Fruit fly (Drosophila melanogaster) whole organism, embryonic: ENCODE results near the gene Prdm13.

Experiments
- ATbp ChIP-seq: fragments of 200-800 bp; sonication (Bioruptor generic); optimal IDR thresholded peaks from 2 replicates; lab custom pipeline; 2017; ENCODE audit warnings: missing biosample characterization, mild to moderate bottlenecking, missing genetic modification characterization, missing genetic modification reagents
- Aef1 ChIP-seq: fragments of 200-800 bp; sonication (Bioruptor generic); IDR thresholded peaks from 3 replicates; pipeline ENCODE4 v1.3.6; 2022; ENCODE audit warnings: missing biosample characterization, missing genetic modification characterization
- B-H1 ChIP-seq: fragments of 200-800 bp; sonication (Bioruptor generic); IDR thresholded peaks from 3 replicates; pipeline ENCODE4 v1.3.6; 2022; ENCODE audit warnings: missing biosample characterization, missing genetic modification characterization
- Blimp-1 ChIP-seq: fragments of 200-800 bp; sonication (Bioruptor generic); optimal IDR thresholded peaks from 3 replicates; lab custom pipeline; 2018; ENCODE audit warnings: missing biosample characterization, missing genetic modification characterization, mild to moderate bottlenecking, moderate library complexity, missing genetic modification reagents
- C15 ChIP-seq: fragments of 200-800 bp; sonication (Bioruptor generic); IDR thresholded peaks from 3 replicates; pipeline ENCODE4 v1.3.6; 2022; ENCODE audit warnings: missing biosample characterization, missing genetic modification characterization
- CG10147 ChIP-seq: fragments of 200-800 bp; sonication (Bioruptor generic); optimal IDR thresholded peaks from 2 replicates; lab custom pipeline; 2019; ENCODE audit warnings: missing biosample characterization, mild to moderate bottlenecking, missing genetic modification characterization, moderate library complexity
- CG10654 ChIP-seq: fragments of 200-800 bp; sonication (Bioruptor generic); optimal IDR thresholded peaks from 2 replicates; lab custom pipeline; 2016; ENCODE audit warnings: missing biosample characterization, missing genetic modification characterization
- CG11093 ChIP-seq: fragments of 200-800 bp; sonication (Bioruptor generic); IDR thresholded peaks from 3 replicates; pipeline ENCODE4 v1.3.6; 2022; ENCODE audit warnings: missing biosample characterization, missing genetic modification characterization
- CG11398 ChIP-seq: fragments of 200-800 bp; sonication (Bioruptor generic); optimal IDR thresholded peaks from 2 replicates; lab custom pipeline; 2016; ENCODE audit warnings: missing biosample characterization, missing genetic modification characterization
- CG11456 ChIP-seq: fragments of 200-800 bp; sonication (Bioruptor generic); IDR thresholded peaks from 3 replicates; pipeline ENCODE4 v1.3.6; 2022; ENCODE audit warnings: missing biosample characterization, missing genetic modification characterization
- CG11560 ChIP-seq: fragments of 200-800 bp; sonication (Bioruptor generic); IDR thresholded peaks from 3 replicates; pipeline ENCODE4 v1.3.6; 2022; ENCODE audit warnings: missing biosample characterization, missing genetic modification characterization
- CG13894 ChIP-seq: fragments of 200-800 bp; sonication (Bioruptor generic); optimal IDR thresholded peaks from 3 replicates; lab custom pipeline; 2018; ENCODE audit warnings: missing biosample characterization, mild to moderate bottlenecking, missing genetic modification characterization, moderate library complexity
- CG16779 ChIP-seq: fragments of 200-800 bp; sonication (Bioruptor generic); IDR thresholded peaks from 2 replicates; pipeline ENCODE4 v1.3.6; 2022; ENCODE audit warnings: missing biosample characterization, missing genetic modification characterization
- CG17359 ChIP-seq: fragments of 200-800 bp; sonication (Bioruptor generic); optimal IDR thresholded peaks from 3 replicates; lab custom pipeline; 2018; ENCODE audit warnings: missing biosample characterization, mild to moderate bottlenecking, missing genetic modification characterization, moderate library complexity
- CG17385 ChIP-seq: fragments of 200-800 bp; sonication (Bioruptor generic); optimal IDR thresholded peaks from 3 replicates; lab custom pipeline; 2018; ENCODE audit warnings: missing biosample characterization, mild to moderate bottlenecking, missing genetic modification characterization
- CG17829 ChIP-seq: fragments of 200-800 bp; optimal IDR thresholded peaks from 2 replicates; lab custom pipeline; 2019; ENCODE audit warnings: missing biosample characterization, mild to moderate bottlenecking, missing genetic modification characterization, moderate library complexity
- CG18476 ChIP-seq: fragments of 200-800 bp; sonication (Bioruptor generic); optimal IDR thresholded peaks from 2 replicates; lab custom pipeline; 2016; ENCODE audit warnings: missing biosample characterization, mild to moderate bottlenecking, missing genetic modification characterization
- CG2875 ChIP-seq: fragments of 200-800 bp; sonication (Bioruptor generic); optimal IDR thresholded peaks from 2 replicates; lab custom pipeline; 2017; ENCODE audit warnings: missing biosample characterization, mild to moderate bottlenecking, missing genetic modification characterization, missing genetic modification reagents
- CG3281 ChIP-seq: fragments of 200-800 bp; sonication (Bioruptor generic); optimal IDR thresholded peaks from 3 replicates; lab custom pipeline; 2017; ENCODE audit warnings: missing biosample characterization, mild to moderate bottlenecking, missing genetic modification characterization
- CG4404 ChIP-seq: fragments of 200-800 bp; sonication (Bioruptor generic); IDR thresholded peaks from 2 replicates; pipeline ENCODE4 v1.3.6; 2022; ENCODE audit warnings: missing biosample characterization, missing genetic modification characterization
- CG5953 ChIP-seq: fragments of 200-800 bp; sonication (Bioruptor generic); IDR thresholded peaks from 2 replicates; pipeline ENCODE4 v1.3.6; 2022; ENCODE audit warnings: missing biosample characterization, missing genetic modification characterization
- CG6654 ChIP-seq: fragments of 200-800 bp; sonication (Bioruptor generic); optimal IDR thresholded peaks from 2 replicates; lab custom pipeline; 2017; ENCODE audit warnings: missing biosample characterization, mild to moderate bottlenecking, missing genetic modification characterization
- Ets65A ChIP-seq: fragments of 200-800 bp; sonication (Bioruptor generic); peaks from one replicate; lab custom pipeline; 2016; ENCODE audit warnings: missing biosample characterization, missing genetic modification characterization
- Fer2 ChIP-seq: fragments of 200-800 bp; sonication (Bioruptor generic); optimal IDR thresholded peaks from 2 replicates; lab custom pipeline; 2018; ENCODE audit warnings: missing biosample characterization, mild to moderate bottlenecking, missing genetic modification characterization, moderate library complexity
- HLH3B ChIP-seq: fragments of 200-800 bp; sonication (Bioruptor generic); IDR thresholded peaks from 2 replicates; pipeline ENCODE4 v1.3.6; 2022; ENCODE audit warnings: missing biosample characterization, missing genetic modification characterization
- Hr78 ChIP-seq, 2 experiments: fragments of 200-800 bp in 1 of 2; fragments of >200 bp in 1 of 2; sonication (Bioruptor generic) in 1 of 2; optimal IDR thresholded peaks; 2 replicates each; lab custom pipeline; 2017 to 2019; ENCODE audit warnings: missing biosample characterization in 2 of 2, missing genetic modification characterization in 2 of 2, mild to moderate bottlenecking in 1 of 2, moderate library complexity in 1 of 2
- NC2α ChIP-seq: fragments of 200-800 bp; sonication (Bioruptor generic); optimal IDR thresholded peaks from 2 replicates; lab custom pipeline; 2016; ENCODE audit warnings: missing biosample characterization, missing genetic modification characterization
- NK7.1 ChIP-seq: fragments of 200-800 bp; sonication (Bioruptor generic); optimal IDR thresholded peaks from 3 replicates; lab custom pipeline; 2016; ENCODE audit warnings: missing biosample characterization, missing genetic modification characterization
- PHDP ChIP-seq: fragments of 200-800 bp; sonication (Bioruptor generic); optimal IDR thresholded peaks from 3 replicates; lab custom pipeline; 2018; ENCODE audit warnings: missing biosample characterization, mild to moderate bottlenecking, missing genetic modification characterization, moderate library complexity
- Six4 ChIP-seq: fragments of 200-800 bp; sonication (Bioruptor generic); optimal IDR thresholded peaks from 2 replicates; lab custom pipeline; 2016; ENCODE audit warnings: missing biosample characterization, missing genetic modification characterization
- Sry-β ChIP-seq: fragments of 200-800 bp; sonication (Bioruptor generic); optimal IDR thresholded peaks from 2 replicates; lab custom pipeline; 2018; ENCODE audit warnings: missing biosample characterization, mild to moderate bottlenecking, missing genetic modification characterization, moderate library complexity
- abd-A ChIP-seq: fragments of 200-800 bp; sonication (Bioruptor generic); optimal IDR thresholded peaks from 3 replicates; lab custom pipeline; 2019; ENCODE audit warnings: missing biosample characterization, mild to moderate bottlenecking, missing genetic modification characterization, moderate library complexity
- ato ChIP-seq: fragments of 200-800 bp; sonication (Bioruptor generic); IDR thresholded peaks from 2 replicates; pipeline ENCODE4 v1.3.6; 2022; ENCODE audit warnings: missing biosample characterization, missing genetic modification characterization; ENCODE audit not compliant: partially characterized antibody
- croc ChIP-seq: fragments of 200-800 bp; sonication (Bioruptor generic); conservative IDR thresholded peaks from 3 replicates; pipeline ENCODE4 v1.3.6; 2022; ENCODE audit warnings: missing biosample characterization, missing genetic modification characterization
- cwo ChIP-seq: fragments of 200-800 bp; sonication (Bioruptor generic); optimal IDR thresholded peaks from 3 replicates; lab custom pipeline; 2017; ENCODE audit warnings: missing biosample characterization, missing genetic modification characterization, mild to moderate bottlenecking, moderate library complexity, missing genetic modification reagents
- dan ChIP-seq: fragments of 200-800 bp; sonication (Bioruptor generic); IDR thresholded peaks from 2 replicates; pipeline ENCODE4 v1.3.6; 2022; ENCODE audit warnings: missing biosample characterization, missing genetic modification characterization
- dm ChIP-seq: fragments of 200-800 bp; sonication (Bioruptor generic); optimal IDR thresholded peaks from 3 replicates; lab custom pipeline; 2016; ENCODE audit warnings: missing biosample characterization, missing genetic modification characterization
- ems ChIP-seq: fragments of 200-800 bp; sonication (Bioruptor generic); optimal IDR thresholded peaks from 3 replicates; lab custom pipeline; 2016; ENCODE audit warnings: missing biosample characterization, missing genetic modification characterization
- en ChIP-seq: fragments of 200-800 bp; sonication (Bioruptor generic); optimal IDR thresholded peaks from 2 replicates; lab custom pipeline; 2016; ENCODE audit warnings: missing biosample characterization, missing genetic modification characterization
- fd64A ChIP-seq: fragments of 200-800 bp; sonication (Bioruptor generic); optimal IDR thresholded peaks from 3 replicates; lab custom pipeline; 2018; ENCODE audit warnings: missing biosample characterization, mild to moderate bottlenecking, missing genetic modification characterization
- hkb ChIP-seq, 2 experiments: fragments of 200-800 bp in 1 of 2; fragments of >200 bp in 1 of 2; sonication (Bioruptor generic) in 1 of 2; IDR thresholded peaks in 1 of 2; optimal IDR thresholded peaks in 1 of 2; 2 replicates each; pipeline versions ENCODE4 v1.3.6 to Lab custom; 2017 to 2022; ENCODE audit warnings: missing biosample characterization in 1 of 2, missing genetic modification characterization in 1 of 2
- jing ChIP-seq: fragments of 200-800 bp; sonication (Bioruptor generic); optimal IDR thresholded peaks from 2 replicates; lab custom pipeline; 2018; ENCODE audit warnings: missing biosample characterization, mild to moderate bottlenecking, missing genetic modification characterization
- klu ChIP-seq: fragments of 200-800 bp; sonication (Bioruptor generic); IDR thresholded peaks from 2 replicates; pipeline ENCODE4 v1.3.6; 2022; ENCODE audit warnings: missing biosample characterization, missing genetic modification characterization
- knrl ChIP-seq: fragments of 200-800 bp; sonication (Bioruptor generic); IDR thresholded peaks from 3 replicates; pipeline ENCODE4 v1.3.6; 2022; ENCODE audit warnings: missing biosample characterization, missing genetic modification characterization; ENCODE audit not compliant: partially characterized antibody
- sens-2 ChIP-seq: fragments of 200-800 bp; sonication (Bioruptor generic); IDR thresholded peaks from 2 replicates; pipeline ENCODE4 v1.3.6; 2022; ENCODE audit warnings: missing biosample characterization, missing genetic modification characterization
- sqz ChIP-seq: fragments of 200-800 bp; sonication (Bioruptor generic); optimal IDR thresholded peaks from 3 replicates; lab custom pipeline; 2018; ENCODE audit warnings: missing biosample characterization, mild to moderate bottlenecking, missing genetic modification characterization
- wek ChIP-seq: fragments of 200-800 bp; sonication (Bioruptor generic); optimal IDR thresholded peaks from 3 replicates; lab custom pipeline; 2018; ENCODE audit warnings: missing biosample characterization, mild to moderate bottlenecking, missing genetic modification characterization, moderate library complexity
- zfh1 ChIP-seq: fragments of 200-800 bp; sonication (Bioruptor generic); IDR thresholded peaks from 3 replicates; pipeline ENCODE4 v1.3.6; 2022; ENCODE audit warnings: missing biosample characterization, missing genetic modification characterization

Prdm13 gene

dm6 chr3L:6192822-6193555 lies 30.1 kb downstream of the Prdm13 start, which contains the start of the genes Sf3b6 and Tnpo (continued):
- TF ChIP-seq B-H1 (GFP tag; lab: Robert Waterston, UW) (peak; percentile 63; the same call in 2 of the 3 replicates), knrl (peak; percentile 76), dan (GFP tag; lab: Robert Waterston, UW) (peak; percentile 49; the same call in 1 of the 2 replicates), CG17829 (tag; lab: Kevin White, UChicago) (peak; percentile 86), NC2α (peak; percentile 35), ATbp (GFP tag; lab: Kevin White, UChicago) (no peak), Ets65A (GFP tag; lab: Kevin White, UChicago) (peak; percentile 96), CG16779 (no peak), Six4 (GFP tag; lab: Kevin White, UChicago) (peak; percentile 71), croc (peak; percentile 73), jing (GFP tag; lab: Kevin White, UChicago) (no peak), PHDP (tag; lab: Kevin White, UChicago) (no peak), Blimp-1 (GFP tag; lab: Kevin White, UChicago) (no peak), C15 (GFP tag; lab: Robert Waterston, UW) (peak; percentile 13; the same call in 1 of the 3 replicates), sens-2 (peak; percentile 42; the same call in 1 of the 2 replicates), CG10654 (GFP tag; lab: Kevin White, UChicago) (peak; percentile 67), CG2875 (GFP tag; lab: Kevin White, UChicago) (no peak), Sry-β (GFP tag; lab: Kevin White, UChicago) (peak; percentile 70), cwo (GFP tag; lab: Kevin White, UChicago) (peak; percentile 68), ato (GFP tag; lab: Robert Waterston, UW) (no peak), CG17359 (tag; lab: Kevin White, UChicago) (no peak), CG11398 (no peak), klu (GFP tag; lab: Robert Waterston, UW) (peak; percentile 85), CG10147 (GFP tag; lab: Kevin White, UChicago) (no peak), ems (GFP tag; lab: Kevin White, UChicago) (peak; percentile 63), fd64A (no peak), Aef1 (GFP tag; lab: Robert Waterston, UW) (peak; percentile 87), CG3281 (GFP tag; lab: Kevin White, UChicago) (no peak), Hr78 (GFP tag; optimal IDR thresholded peaks at IDR 0.05; lab: Kevin White, UChicago) (no peak), CG11456 (GFP tag; lab: Robert Waterston, UW) (peak; percentile 84), hkb (optimal IDR thresholded peaks at IDR 0.05; lab: Kevin White, UChicago) (no peak), hkb (GFP tag; IDR thresholded peaks at IDR 0.05; lab: Robert Waterston, UW) (peak; percentile 72), zfh1 (GFP tag; lab: Robert Waterston, UW) (peak; percentile 77), CG11560 (tag; lab: Robert Waterston, UW) (peak; percentile 77), dm (GFP tag; lab: Kevin White, UChicago) (peak; percentile 60), abd-A (tag; lab: Kevin White, UChicago) (no peak), CG18476 (GFP tag; lab: Kevin White, UChicago) (peak; percentile 67), sqz (peak; percentile 74), CG6654 (GFP tag; lab: Kevin White, UChicago) (no peak), CG11093 (GFP tag; lab: Robert Waterston, UW) (peak; percentile 59; the same call in 2 of the 3 replicates), CG13894 (tag; lab: Kevin White, UChicago) (no peak), wek (GFP tag; lab: Kevin White, UChicago) (no peak), HLH3B (peak; percentile 76), en (GFP tag; lab: Kevin White, UChicago) (no peak), NK7.1 (peak; percentile 48), CG17385 (GFP tag; lab: Kevin White, UChicago) (no peak), CG5953 (peak; percentile 28; the same call in 1 of the 2 replicates), Fer2 (peak; percentile 69), CG4404 (GFP tag; lab: Robert Waterston, UW) (peak; percentile 87)
